Worm (Caenorhabditis elegans): Measurements from ENCODE around the gene Y64G10A.1.

ce11 chrIV:14284920-14285319, 46.0 kb upstream of the Y64G10A.1 start:
- TF ChIP-seq med-1 (GFP tag; optimal IDR thresholded peaks at IDR 0.05; ENCODE audit: insufficient read depth): no peak
- TF ChIP-seq cog-1 (tag; optimal IDR thresholded peaks at IDR 0.05): no peak
- TF ChIP-seq ztf-29 (GFP tag; IDR thresholded peaks at IDR 0.05): no peak
